Worm (Caenorhabditis elegans) whole organism, L4 larva: ENCODE results near the gene F08F8.9.

ENCODE experiments used
- F10B5.3 ChIP-seq: sonication (generic microtip); optimal IDR thresholded peaks from 2 replicates; lab custom pipeline; 2016; ENCODE audit warnings: mild to moderate bottlenecking, missing genetic modification characterization, missing compliant biosample characterization
- T20F7.1 ChIP-seq: fragments of 200-800 bp; sonication (Bioruptor generic); optimal IDR thresholded peaks from 2 replicates; lab custom pipeline; 2018; ENCODE audit warnings: mild to moderate bottlenecking, missing genetic modification characterization, missing compliant biosample characterization
- Y105C5A.15 ChIP-seq: fragments of 200-800 bp; sonication (Bioruptor generic); IDR thresholded peaks from 2 replicates; pipeline ENCODE4 v1.3.6; 2022; ENCODE audit warnings: missing genetic modification characterization, missing compliant biosample characterization
- Y48G9A.11 ChIP-seq: fragments of 200-800 bp; sonication (Bioruptor generic); IDR thresholded peaks from 2 replicates; pipeline ENCODE4 v1.3.6; 2022; ENCODE audit warnings: missing genetic modification reagents, missing genetic modification characterization, missing compliant biosample characterization
- Y5F2A.4 ChIP-seq: fragments of 200-800 bp; sonication (Bioruptor generic); optimal IDR thresholded peaks from 2 replicates; lab custom pipeline; 2018; ENCODE audit warnings: mild to moderate bottlenecking, missing genetic modification characterization, missing compliant biosample characterization
- Y75B8A.6 ChIP-seq: fragments of 200-800 bp; sonication (Bioruptor generic); IDR thresholded peaks from 2 replicates; pipeline ENCODE4 v1.3.6; 2022; ENCODE audit warnings: missing genetic modification reagents, missing genetic modification characterization, missing compliant biosample characterization
- ZK337.2 ChIP-seq: fragments of 200-800 bp; sonication (Bioruptor generic); IDR thresholded peaks from 2 replicates; pipeline ENCODE4 v1.3.6; 2022; ENCODE audit warnings: missing genetic modification reagents, missing genetic modification characterization, missing compliant biosample characterization
- aly-2 ChIP-seq: sonication (generic microtip); optimal IDR thresholded peaks from 2 replicates; lab custom pipeline; 2018; ENCODE audit warnings: missing biosample characterization, missing genetic modification characterization
- daf-16 ChIP-seq, 3 experiments: sonication (generic microtip); optimal IDR thresholded peaks; 2 replicates each; lab custom pipeline; 2016 to 2017; ENCODE audit warnings: missing genetic modification characterization in 3 of 3, missing genetic modification reagents in 3 of 3, mild to moderate bottlenecking in 2 of 3, missing compliant biosample characterization in 2 of 3, missing biosample characterization in 1 of 3, moderate library complexity in 1 of 3
- daf-8 ChIP-seq: fragments of 200-800 bp; sonication (Bioruptor generic); IDR thresholded peaks from 2 replicates; pipeline ENCODE4 v1.3.6; 2022; ENCODE audit warnings: missing genetic modification characterization, missing compliant biosample characterization
- dpl-1 ChIP-seq: fragments of 150-350 bp; optimal IDR thresholded peaks from 2 replicates; lab custom pipeline; 2014; ENCODE audit warnings: missing biosample characterization, missing genetic modification reagents, missing genetic modification characterization
- dve-1 ChIP-seq: sonication (generic microtip); optimal IDR thresholded peaks from 2 replicates; lab custom pipeline; 2017; ENCODE audit warnings: antibody characterized with exemption, mild to moderate bottlenecking, missing genetic modification characterization, missing compliant biosample characterization; ENCODE audit not compliant: insufficient read depth
- fkh-10 ChIP-seq: fragments of 150-350 bp; optimal IDR thresholded peaks from 2 replicates; lab custom pipeline; 2014; ENCODE audit warnings: missing biosample characterization, missing genetic modification reagents, missing genetic modification characterization
- hif-1 ChIP-seq, 2 experiments: sonication (generic microtip); optimal IDR thresholded peaks; 2 replicates each; lab custom pipeline; 2016 to 2017; ENCODE audit warnings: missing compliant biosample characterization in 2 of 2, missing genetic modification characterization in 2 of 2, missing genetic modification reagents in 2 of 2, missing genotype in 2 of 2, mild to moderate bottlenecking in 1 of 2
- hlh-30 ChIP-seq: sonication (generic microtip); optimal IDR thresholded peaks from 2 replicates; lab custom pipeline; 2017; ENCODE audit warnings: antibody characterized with exemption, mild to moderate bottlenecking, missing genetic modification characterization, missing compliant biosample characterization; ENCODE audit not compliant: insufficient read depth
- hmg-1.1 ChIP-seq: fragments of 200-800 bp; sonication (Bioruptor generic); IDR thresholded peaks from 2 replicates; pipeline ENCODE4 v1.3.6; 2022; ENCODE audit warnings: missing genetic modification reagents, missing genetic modification characterization, missing compliant biosample characterization
- lim-7 ChIP-seq: fragments of 200-800 bp; sonication (Bioruptor generic); IDR thresholded peaks from 2 replicates; pipeline ENCODE4 v1.3.6; 2022; ENCODE audit warnings: missing genetic modification characterization, missing compliant biosample characterization
- lin-15B ChIP-seq: fragments of 150-350 bp; sonication (generic microtip); optimal IDR thresholded peaks from 3 replicates; lab custom pipeline; 2014; ENCODE audit warnings: missing biosample characterization, missing genetic modification characterization
- lin-29 ChIP-seq: fragments of 200-800 bp; sonication (Bioruptor generic); IDR thresholded peaks from 2 replicates; pipeline ENCODE4 v1.3.6; 2022; ENCODE audit warnings: missing genetic modification reagents, missing genetic modification characterization, missing compliant biosample characterization
- lin-38 ChIP-seq: fragments of 200-800 bp; sonication (Bioruptor generic); IDR thresholded peaks from 2 replicates; pipeline ENCODE4 v1.3.6; 2022; ENCODE audit warnings: missing genetic modification reagents, missing genetic modification characterization, missing compliant biosample characterization
- lsy-2 ChIP-seq, 2 experiments: fragments of 150-350 bp in 1 of 2; sonication (generic microtip) in 1 of 2; optimal IDR thresholded peaks; 2 replicates each; lab custom pipeline; 2014 to 2017; ENCODE audit warnings: missing biosample characterization in 2 of 2, missing genetic modification characterization in 2 of 2
- mep-1 ChIP-seq: fragments of 150-350 bp; sonication (generic microtip); optimal IDR thresholded peaks from 3 replicates; lab custom pipeline; 2014; ENCODE audit warnings: missing biosample characterization, missing genetic modification characterization
- mes-2 ChIP-seq: sonication (generic microtip); optimal IDR thresholded peaks from 2 replicates; lab custom pipeline; 2016; ENCODE audit warnings: missing genotype, mild to moderate bottlenecking, missing genetic modification characterization, missing compliant biosample characterization; ENCODE audit not compliant: poor library complexity, severe bottlenecking
- mxl-3 ChIP-seq: fragments of 200-800 bp; sonication (Bioruptor generic); optimal IDR thresholded peaks from 2 replicates; lab custom pipeline; 2018; ENCODE audit warnings: mild to moderate bottlenecking, missing genetic modification characterization, missing compliant biosample characterization
- nhr-102 ChIP-seq: sonication (generic microtip); optimal IDR thresholded peaks from 2 replicates; lab custom pipeline; 2016; ENCODE audit warnings: mild to moderate bottlenecking, missing genetic modification characterization, moderate library complexity, missing compliant biosample characterization
- nhr-11 ChIP-seq: fragments of 150-350 bp; optimal IDR thresholded peaks from 2 replicates; lab custom pipeline; 2014; ENCODE audit warnings: missing biosample characterization, missing genetic modification characterization
- nhr-111 ChIP-seq: fragments of 200-800 bp; sonication (Bioruptor generic); optimal IDR thresholded peaks from 2 replicates; lab custom pipeline; 2018; ENCODE audit warnings: mild to moderate bottlenecking, missing genetic modification characterization, missing compliant biosample characterization
- nhr-237 ChIP-seq: sonication (generic microtip); optimal IDR thresholded peaks from 2 replicates; lab custom pipeline; 2017; ENCODE audit warnings: missing biosample characterization, missing genetic modification characterization
- rbr-2 ChIP-seq: sonication (generic microtip); optimal IDR thresholded peaks from 2 replicates; lab custom pipeline; 2016; ENCODE audit warnings: missing genotype, missing genetic modification characterization, missing compliant biosample characterization
- saeg-2 ChIP-seq: fragments of 200-800 bp; sonication (Bioruptor generic); IDR thresholded peaks from 2 replicates; pipeline ENCODE4 v1.3.6; 2022; ENCODE audit warnings: missing genetic modification reagents, missing genetic modification characterization, missing compliant biosample characterization
- skn-1 ChIP-seq: fragments of 150-350 bp; optimal IDR thresholded peaks from 2 replicates; lab custom pipeline; 2014; ENCODE audit warnings: missing biosample characterization, missing genetic modification characterization
- tag-97 ChIP-seq: fragments of 200-800 bp; sonication (Bioruptor generic); IDR thresholded peaks from 2 replicates; pipeline ENCODE4 v1.3.6; 2022; ENCODE audit warnings: missing genetic modification characterization, missing compliant biosample characterization
- unc-130 ChIP-seq: sonication (generic microtip); optimal IDR thresholded peaks from 2 replicates; lab custom pipeline; 2016; ENCODE audit warnings: missing genetic modification reagents, missing genetic modification characterization, missing compliant biosample characterization
- unc-39 ChIP-seq: sonication (generic microtip); optimal IDR thresholded peaks from 2 replicates; lab custom pipeline; 2017; ENCODE audit warnings: missing biosample characterization, missing genetic modification characterization
- unc-62 ChIP-seq, 3 experiments: fragments of 150-350 bp in 1 of 3; sonication (generic microtip); optimal IDR thresholded peaks in 2 of 3; peaks in 1 of 3; 1 replicate in 1 of 3; 2 replicates in 2 of 3; lab custom pipeline; 2014 to 2017; ENCODE audit warnings: missing biosample characterization in 3 of 3, missing genetic modification characterization in 3 of 3, missing genetic modification reagents in 3 of 3, missing genotype in 1 of 3
- ztf-7 ChIP-seq: fragments of 150-350 bp; optimal IDR thresholded peaks from 2 replicates; lab custom pipeline; 2014; ENCODE audit warnings: missing biosample characterization, missing genetic modification characterization

Gene F08F8.9

DNA sequence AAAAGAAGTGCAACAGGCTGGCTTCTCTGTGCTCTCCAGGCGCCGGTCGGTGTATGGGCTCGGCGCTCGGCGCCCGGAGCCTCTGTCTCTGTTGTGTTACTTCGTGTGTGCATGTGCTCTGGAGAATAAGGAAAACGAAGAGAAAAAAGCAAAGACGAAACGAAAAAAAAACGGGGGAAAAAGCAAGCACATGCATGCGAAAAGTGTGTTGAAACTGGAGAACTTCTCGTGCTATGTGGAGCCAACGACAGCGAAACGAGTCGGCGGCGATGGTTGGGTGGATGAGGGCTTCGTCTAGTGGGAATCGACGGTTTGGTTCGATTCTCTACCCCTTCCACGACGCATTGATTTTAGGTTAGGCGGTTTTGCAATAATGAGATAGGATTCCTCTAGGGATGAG lies 33.6 kb upstream of the F08F8.9 start (continued):
- TF ChIP-seq saeg-2: no peak
- TF ChIP-seq mxl-3 (GFP tag; lab: Kevin White, UChicago): peak; percentile 59
- TF ChIP-seq skn-1 (tag; lab: Kevin White, UChicago): no peak

DNA sequence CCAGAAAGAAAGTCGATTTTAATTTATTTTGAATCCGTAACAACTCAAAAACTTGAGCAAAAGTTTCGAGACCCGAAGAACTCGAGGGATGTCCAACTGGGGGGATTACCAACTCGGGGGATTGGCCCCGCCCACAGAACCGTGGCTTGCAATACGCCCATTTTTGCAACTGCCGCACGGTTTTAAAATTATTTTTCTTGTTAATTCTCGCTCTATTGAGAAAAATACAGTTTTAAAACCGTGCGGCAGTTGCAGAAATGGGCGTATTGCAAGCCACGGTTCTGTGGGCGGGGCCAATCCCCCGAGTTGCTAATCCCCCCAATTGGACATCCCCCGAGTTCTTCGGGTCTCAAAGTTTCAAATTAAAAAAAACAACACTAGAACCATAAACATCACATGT lies 32.8 kb upstream of the F08F8.9 start:
- TF ChIP-seq mes-2 (peak; percentile 4), lim-7 (0 out of 2 replicates have a peak, but pooled peaks have one; percentile 21), lin-38 (GFP tag; lab: Robert Waterston, UW) (peak; percentile 56), Y48G9A.11 (GFP tag; lab: Robert Waterston, UW) (0 out of 2 replicates have a peak, but pooled peaks have one; percentile 15)

DNA sequence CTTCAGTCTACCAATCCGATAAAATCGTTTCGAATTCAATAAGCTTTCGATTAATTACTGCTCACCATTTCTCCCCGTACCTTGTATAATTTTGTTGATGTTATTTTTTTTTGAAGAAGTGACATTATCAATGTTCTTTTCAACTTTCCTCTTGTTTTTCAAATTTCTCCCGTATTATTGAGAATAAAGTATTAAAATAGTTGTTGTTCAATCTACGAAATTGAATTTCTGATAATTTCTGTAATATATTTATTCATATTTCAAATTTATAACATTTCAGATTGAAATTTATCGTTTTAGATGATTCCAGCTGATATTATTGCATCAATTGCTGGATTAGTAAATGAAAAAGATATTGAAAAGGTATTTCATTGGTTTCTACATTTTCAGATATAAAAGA lies 32.2 kb upstream of the F08F8.9 start, which contains the start of gene trd-1:
Gene trd-1, plus strand, starts transcription at position 301 of the 400 bp plus-strand sequence.
- TF ChIP-seq nhr-237 (tag; lab: Kevin White, UChicago): no peak
- no peak for TF ChIP-seq Y5F2A.4 (GFP tag; lab: Kevin White, UChicago)
- TF ChIP-seq nhr-102 (tag; lab: Kevin White, UChicago): no peak
- TF ChIP-seq fkh-10 (GFP tag; lab: Kevin White, UChicago): no peak
- TF ChIP-seq hmg-1.1 (GFP tag; lab: Robert Waterston, UW): no peak
- TF ChIP-seq ztf-7 (tag; lab: Kevin White, UChicago): no peak
- TF ChIP-seq daf-8: no peak
- no peak for TF ChIP-seq aly-2 (tag; lab: Kevin White, UChicago)
- no peak for TF ChIP-seq nhr-11 (tag; lab: Kevin White, UChicago)
- no peak for TF ChIP-seq unc-62 (GFP tag; optimal IDR thresholded peaks at IDR 0.05 in 1 of 2; lab: Kevin White, UChicago)
- no peak for TF ChIP-seq unc-62 (tag; optimal IDR thresholded peaks at IDR 0.05; lab: Kevin White, UChicago)
- TF ChIP-seq lsy-2 (tag; optimal IDR thresholded peaks at IDR 0.05; lab: Kevin White, UChicago): no peak

DNA sequence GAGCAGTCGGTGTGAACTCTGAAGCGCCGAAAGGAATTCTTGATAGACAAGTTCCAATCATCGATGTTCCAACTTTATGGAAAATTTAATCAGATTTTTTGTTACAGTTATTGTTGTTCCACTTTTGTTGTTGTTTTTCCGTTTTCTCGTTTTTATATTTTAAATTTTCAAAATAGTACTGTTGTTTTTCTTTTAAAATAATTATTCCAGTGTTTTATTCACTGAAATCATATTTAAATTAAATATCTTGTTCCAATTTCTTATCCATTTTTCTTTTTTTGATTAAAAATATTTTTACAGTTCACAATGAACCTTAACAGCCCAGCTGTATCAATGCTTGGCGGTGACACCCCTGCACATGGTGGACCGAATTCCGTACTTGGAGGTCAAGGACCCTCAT lies 30.0 kb upstream of the F08F8.9 start, which contains the start of gene tbp-1:
Gene tbp-1, plus strand, starts transcription at position 301 of the 400 bp plus-strand sequence.
- TF ChIP-seq rbr-2 (tag; lab: Kevin White, UChicago): no peak
- peak; percentile 24; the same call in 1 of the 2 replicates for TF ChIP-seq lin-38 (GFP tag; lab: Robert Waterston, UW)

DNA sequence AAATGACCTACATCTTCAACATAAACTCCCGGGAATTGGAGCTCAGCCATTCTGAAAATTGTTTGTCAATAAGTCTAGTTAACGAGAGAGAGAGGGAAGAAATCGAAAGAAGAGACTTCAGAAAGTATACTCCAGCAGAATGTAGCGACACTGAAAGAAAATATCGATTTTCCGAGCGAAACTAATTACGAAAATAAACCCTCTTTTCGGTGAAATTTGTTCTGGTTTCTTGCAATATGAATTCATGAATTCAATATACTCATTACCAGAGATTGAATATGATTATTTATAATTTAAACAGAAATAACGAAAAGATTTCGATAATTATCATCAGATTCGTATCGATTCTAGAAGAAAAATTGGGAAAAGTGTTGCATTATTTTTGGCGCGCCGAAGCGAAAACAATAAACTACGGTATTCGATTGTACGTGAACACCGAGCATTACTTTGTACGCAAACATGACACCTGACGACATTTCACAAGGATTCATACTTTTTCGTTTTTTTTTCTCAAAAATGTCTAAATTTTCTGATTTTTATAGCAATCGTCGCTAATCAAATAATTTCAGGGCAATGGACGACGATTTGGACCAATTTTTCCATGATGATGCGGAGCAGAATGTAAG lies 27.9 kb upstream of the F08F8.9 start, which contains the start of the genes hmg-4 and T20B12.3:
Gene hmg-4, minus strand, starts transcription at position 51 of the 626 bp plus-strand sequence.
Gene T20B12.3, plus strand, starts transcription at position 570 of the 626 bp plus-strand sequence.
- TF ChIP-seq mep-1 (tag; lab: Kevin White, UChicago) (peak; percentile 34), T20F7.1 (GFP tag; lab: Kevin White, UChicago) (peak; percentile 44), ZK337.2 (no peak), lin-15B (tag; lab: Kevin White, UChicago) (no peak), rbr-2 (tag; lab: Kevin White, UChicago) (peak; percentile 11), hlh-30 (tag; lab: Kevin White, UChicago) (peak; percentile 51), unc-130 (peak; percentile 34), fkh-10 (GFP tag; lab: Kevin White, UChicago) (no peak), lsy-2 (tag; optimal IDR thresholded peaks at IDR 0.05; lab: Kevin White, UChicago) (peak in 1 of 2 experiments; percentile 98), daf-8 (no peak), nhr-111 (GFP tag; lab: Kevin White, UChicago) (no peak), unc-39 (tag; lab: Kevin White, UChicago) (no peak), Y105C5A.15 (GFP tag; lab: Robert Waterston, UW) (no peak), dve-1 (peak; percentile 15), Y75B8A.6 (GFP tag; lab: Robert Waterston, UW) (no peak), dpl-1 (GFP tag; lab: Kevin White, UChicago) (peak; percentile 61), mes-2 (peak; percentile 62), hif-1 (tag; optimal IDR thresholded peaks at IDR 0.05; lab: Kevin White, UChicago) (no peak), lin-38 (GFP tag; lab: Robert Waterston, UW) (peak; percentile 53), saeg-2 (no peak), lin-29 (GFP tag; lab: Robert Waterston, UW) (no peak), daf-16 (GFP tag; optimal IDR thresholded peaks at IDR 0.05; lab: Kevin White, UChicago) (no peak), daf-16 (tag; optimal IDR thresholded peaks at IDR 0.05; lab: Kevin White, UChicago) (peak; percentile 36), F10B5.3 (no peak), tag-97 (GFP tag; lab: Robert Waterston, UW) (no peak)
- TF ChIP-seq, all 104 proteins: peak for 11
